Worm (Caenorhabditis elegans): ENCODE data around the gene srx-5.

DNA sequence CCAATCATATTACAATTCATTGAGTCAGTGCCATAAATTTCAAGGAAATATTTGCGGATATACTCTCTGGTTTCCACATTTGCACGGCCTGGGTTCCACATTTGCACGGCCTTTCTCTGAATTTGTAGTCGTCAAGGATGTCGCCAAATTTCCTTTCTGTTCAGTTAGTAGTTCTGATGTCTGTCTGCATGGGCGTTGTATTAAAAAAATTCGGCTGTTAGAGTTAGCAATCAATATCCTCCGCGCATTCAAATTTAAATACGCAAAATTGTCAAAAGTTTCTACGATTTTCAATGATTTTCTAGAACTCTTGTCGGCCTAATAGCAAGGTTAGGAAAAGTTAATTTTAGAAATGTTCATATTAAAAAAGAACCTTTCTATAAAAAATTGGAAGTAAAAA is 4.0 kb upstream of the srx-5 start, which contains the start of gene srj-52:
- TF ChIP-seq ama-1 (optimal IDR thresholded peaks at IDR 0.05) = no peak
- no peak for TF ChIP-seq nhr-28 (tag; optimal IDR thresholded peaks at IDR 0.05)
- no peak for TF ChIP-seq zag-1 (tag; optimal IDR thresholded peaks at IDR 0.05)
- TF ChIP-seq ztf-11 (tag; optimal IDR thresholded peaks at IDR 0.05) = no peak
- no peak for TF ChIP-seq elt-1 (tag; optimal IDR thresholded peaks at IDR 0.05)
- TF ChIP-seq lin-39 (tag; optimal IDR thresholded peaks at IDR 0.05) = no peak
- no peak for TF ChIP-seq egl-27 (tag; optimal IDR thresholded peaks at IDR 0.05)
- TF ChIP-seq unc-62 (GFP tag; optimal IDR thresholded peaks at IDR 0.05) = no peak
- TF ChIP-seq mdl-1 (tag; optimal IDR thresholded peaks at IDR 0.05) = no peak
